Worm (Caenorhabditis elegans) whole organism, early embryonic: ENCODE data around the gene gcy-37.

Experiments used
- B0310.2 ChIP-seq: sonication (generic microtip); optimal IDR thresholded peaks from 2 replicates; lab custom pipeline; 2016; ENCODE audit warnings: mild to moderate bottlenecking, missing genetic modification characterization, missing compliant biosample characterization
- F13C5.2 ChIP-seq: sonication (generic microtip); optimal IDR thresholded peaks from 2 replicates; lab custom pipeline; 2017; ENCODE audit warnings: mild to moderate bottlenecking, missing genetic modification characterization, inconsistent platforms, missing compliant biosample characterization
- aly-1 ChIP-seq: sonication (generic microtip); optimal IDR thresholded peaks from 2 replicates; lab custom pipeline; 2016; ENCODE audit warnings: missing genetic modification characterization, missing compliant biosample characterization
- ama-1 ChIP-seq: fragments of 150-350 bp; optimal IDR thresholded peaks from 2 replicates; lab custom pipeline; 2014
- ceh-13 ChIP-seq: fragments of 200-800 bp; sonication (Bioruptor generic); optimal IDR thresholded peaks from 2 replicates; lab custom pipeline; 2018; ENCODE audit warnings: mild to moderate bottlenecking, missing genetic modification characterization, missing compliant biosample characterization
- ceh-36 ChIP-seq: sonication (generic microtip); optimal IDR thresholded peaks from 2 replicates; lab custom pipeline; 2016; ENCODE audit warnings: missing genetic modification characterization, inconsistent platforms, missing compliant biosample characterization
- ets-7 ChIP-seq: sonication (generic microtip); optimal IDR thresholded peaks from 2 replicates; lab custom pipeline; 2016; ENCODE audit warnings: missing genotype, missing genetic modification characterization, missing compliant biosample characterization
- flt-1 ChIP-seq: fragments of 200-800 bp; sonication (Bioruptor generic); IDR thresholded peaks from 2 replicates; pipeline ENCODE4 v1.3.6; 2022; ENCODE audit warnings: missing genetic modification characterization, missing compliant biosample characterization
- hmbx-1 ChIP-seq: sonication (generic microtip); optimal IDR thresholded peaks from 2 replicates; lab custom pipeline; 2016; ENCODE audit warnings: mild to moderate bottlenecking, missing genetic modification characterization, missing compliant biosample characterization
- hmg-4 ChIP-seq: fragments of 200-800 bp; sonication (Bioruptor generic); optimal IDR thresholded peaks from 2 replicates; lab custom pipeline; 2018; ENCODE audit warnings: mild to moderate bottlenecking, missing genetic modification characterization, missing compliant biosample characterization
- hnd-1 ChIP-seq: sonication (generic microtip); optimal IDR thresholded peaks from 2 replicates; lab custom pipeline; 2016; ENCODE audit warnings: missing genetic modification characterization, missing compliant biosample characterization
- pes-1 ChIP-seq: fragments of 200-800 bp; sonication (Bioruptor generic); IDR thresholded peaks from 2 replicates; pipeline ENCODE4 v1.3.6; 2022; ENCODE audit warnings: missing genetic modification reagents, missing genetic modification characterization, missing compliant biosample characterization
- scrt-1 ChIP-seq: fragments of 200-800 bp; sonication (Bioruptor generic); IDR thresholded peaks from 2 replicates; pipeline ENCODE4 v1.3.6; 2022; ENCODE audit warnings: missing genetic modification characterization, missing compliant biosample characterization
- sea-1 ChIP-seq: fragments of 200-800 bp; sonication (Bioruptor generic); conservative IDR thresholded peaks from 2 replicates; pipeline ENCODE4 v1.3.6; 2022; ENCODE audit warnings: missing genetic modification characterization, missing compliant biosample characterization
- tbx-11 ChIP-seq: fragments of 200-800 bp; sonication (Bioruptor generic); IDR thresholded peaks from 2 replicates; pipeline ENCODE4 v1.3.6; 2022; ENCODE audit warnings: missing genetic modification characterization, missing compliant biosample characterization
- tbx-37 ChIP-seq: fragments of 200-800 bp; sonication (Bioruptor generic); conservative IDR thresholded peaks from 2 replicates; pipeline ENCODE4 v1.3.6; 2022; ENCODE audit warnings: missing genetic modification reagents, missing genetic modification characterization, missing compliant biosample characterization
- tra-4 ChIP-seq: sonication (generic microtip); optimal IDR thresholded peaks from 2 replicates; lab custom pipeline; 2017; ENCODE audit warnings: missing genetic modification characterization, missing compliant biosample characterization

Gene gcy-37

ce11 chrIV:2133431-2133940, 25.5 kb downstream of the gcy-37 start, which contains the start of gene C23H5.12:
TSS of gene C23H5.12 (plus strand) at chrIV:2133481.
- TF ChIP-seq sea-1 (no peak), hmg-4 (GFP tag; lab: Kevin White, UChicago) (no peak), tbx-37 (GFP tag; lab: Robert Waterston, UW) (no peak), scrt-1 (GFP tag; lab: Robert Waterston, UW) (no peak), aly-1 (no peak), ceh-36 (tag; lab: Kevin White, UChicago) (no peak), pes-1 (GFP tag; lab: Robert Waterston, UW) (no peak), ceh-13 (GFP tag; lab: Kevin White, UChicago) (no peak), hmbx-1 (tag; lab: Kevin White, UChicago) (no peak), ets-7 (tag; lab: Kevin White, UChicago) (no peak)

ce11 chrIV:2130714-2131113, 28.3 kb downstream of the gcy-37 start, which contains the start of gene prmt-6:
TSS of gene prmt-6 (plus strand) at chrIV:2130965.
- TF ChIP-seq tra-4 (tag; lab: Kevin White, UChicago), result no peak
- no peak for TF ChIP-seq aly-1
- no peak for TF ChIP-seq tbx-11 (GFP tag; lab: Robert Waterston, UW)
- no peak for TF ChIP-seq flt-1 (GFP tag; lab: Robert Waterston, UW)
- no peak for TF ChIP-seq sea-1

ce11 chrIV:2128761-2129160, 30.2 kb downstream of the gcy-37 start, which contains the start of gene grl-20:
TSS of gene grl-20 (minus strand) at chrIV:2128861.
- no peak for TF ChIP-seq B0310.2 (tag; lab: Kevin White, UChicago)
- no peak for TF ChIP-seq ets-7 (tag; lab: Kevin White, UChicago)
- no peak for TF ChIP-seq aly-1
- no peak for TF ChIP-seq F13C5.2 (tag; lab: Kevin White, UChicago)
- no peak for TF ChIP-seq tbx-37 (GFP tag; lab: Robert Waterston, UW)

ce11 chrIV:2127375-2127774, 31.6 kb downstream of the gcy-37 start:
- TF ChIP-seq tra-4 (tag; lab: Kevin White, UChicago), result no peak
- no peak for TF ChIP-seq scrt-1 (GFP tag; lab: Robert Waterston, UW)
- TF ChIP-seq hmg-4 (GFP tag; lab: Kevin White, UChicago), result no peak
- TF ChIP-seq sea-1, result no peak
- no peak for TF ChIP-seq B0310.2 (tag; lab: Kevin White, UChicago)
- no peak for TF ChIP-seq pes-1 (GFP tag; lab: Robert Waterston, UW)
- no peak for TF ChIP-seq flt-1 (GFP tag; lab: Robert Waterston, UW)
- no peak for TF ChIP-seq F13C5.2 (tag; lab: Kevin White, UChicago)
- TF ChIP-seq hmbx-1 (tag; lab: Kevin White, UChicago), result no peak
- no peak for TF ChIP-seq ets-7 (tag; lab: Kevin White, UChicago)
- TF ChIP-seq ceh-13 (GFP tag; lab: Kevin White, UChicago), result no peak
- TF ChIP-seq hnd-1 (tag; lab: Kevin White, UChicago), result no peak
- TF ChIP-seq tbx-37 (GFP tag; lab: Robert Waterston, UW), result no peak
- TF ChIP-seq ceh-36 (tag; lab: Kevin White, UChicago), result no peak
- no peak for TF ChIP-seq aly-1
- TF ChIP-seq tbx-11 (GFP tag; lab: Robert Waterston, UW), result no peak
- TF ChIP-seq ama-1 (lab: Kevin White, UChicago), result no peak

- TF ChIP-seq tra-4 (tag; lab: Kevin White, UChicago) (no peak), aly-1 (no peak), ceh-13 (GFP tag; lab: Kevin White, UChicago) (no peak), scrt-1 (GFP tag; lab: Robert Waterston, UW) (no peak), F13C5.2 (tag; lab: Kevin White, UChicago) (no peak), hmbx-1 (tag; lab: Kevin White, UChicago) (no peak), pes-1 (GFP tag; lab: Robert Waterston, UW) (no peak), hmg-4 (GFP tag; lab: Kevin White, UChicago) (no peak)
Observed at ce11 chrIV:2122488-2122887, 36.5 kb downstream of the gcy-37 start, which contains the start of gene glb-7. TSS of gene glb-7 (plus strand) at chrIV:2122788.

ce11 chrIV:2117268-2117667, 41.7 kb downstream of the gcy-37 start:
- TF ChIP-seq ceh-13 (GFP tag; lab: Kevin White, UChicago) (no peak), tbx-37 (GFP tag; lab: Robert Waterston, UW) (no peak), aly-1 (no peak), hnd-1 (tag; lab: Kevin White, UChicago) (no peak), ama-1 (lab: Kevin White, UChicago) (no peak), flt-1 (GFP tag; lab: Robert Waterston, UW) (no peak), F13C5.2 (tag; lab: Kevin White, UChicago) (no peak), hmg-4 (GFP tag; lab: Kevin White, UChicago) (no peak), tbx-11 (GFP tag; lab: Robert Waterston, UW) (no peak), pes-1 (GFP tag; lab: Robert Waterston, UW) (no peak), hmbx-1 (tag; lab: Kevin White, UChicago) (no peak), scrt-1 (GFP tag; lab: Robert Waterston, UW) (no peak), B0310.2 (tag; lab: Kevin White, UChicago) (no peak), sea-1 (no peak), tra-4 (tag; lab: Kevin White, UChicago) (no peak), ets-7 (tag; lab: Kevin White, UChicago) (no peak), ceh-36 (tag; lab: Kevin White, UChicago) (no peak)

ce11 chrIV:2114337-2114736, 44.6 kb downstream of the gcy-37 start, which contains the start of gene xbx-4:
TSS of gene xbx-4 (plus strand) at chrIV:2114637.
- TF ChIP-seq tra-4 (tag; lab: Kevin White, UChicago) (no peak), ets-7 (tag; lab: Kevin White, UChicago) (no peak), ceh-36 (tag; lab: Kevin White, UChicago) (no peak), ceh-13 (GFP tag; lab: Kevin White, UChicago) (no peak), flt-1 (GFP tag; lab: Robert Waterston, UW) (no peak), ama-1 (lab: Kevin White, UChicago) (no peak), F13C5.2 (tag; lab: Kevin White, UChicago) (no peak), sea-1 (no peak), B0310.2 (tag; lab: Kevin White, UChicago) (no peak), aly-1 (no peak), tbx-11 (GFP tag; lab: Robert Waterston, UW) (no peak)
